Fruit fly (Drosophila melanogaster) whole organism, prepupa: ENCODE measurements around the gene CCKLR-17D3.
A peak's percentile ranks its signal among the peaks of the same experiment; 100 is the strongest.

ENCODE experiments used
- CG10631 ChIP-seq: fragments of 200-800 bp; sonication (Bioruptor generic); optimal IDR thresholded peaks from 2 replicates; lab custom pipeline; 2016; ENCODE audit warnings: missing biosample characterization, missing genetic modification characterization
- CG11294 ChIP-seq: fragments of 200-800 bp; sonication (Bioruptor generic); IDR thresholded peaks from 2 replicates; pipeline ENCODE4 v1.3.6; 2022; ENCODE audit warnings: missing biosample characterization, missing genetic modification characterization
- CG11762 ChIP-seq: fragments of 200-800 bp; sonication (Bioruptor generic); optimal IDR thresholded peaks from 3 replicates; lab custom pipeline; 2016; ENCODE audit warnings: missing biosample characterization, missing genetic modification characterization; ENCODE audit not compliant: insufficient read depth
- CG11902 ChIP-seq: fragments of 200-800 bp; sonication (Bioruptor generic); optimal IDR thresholded peaks from 3 replicates; lab custom pipeline; 2016; ENCODE audit warnings: missing biosample characterization, missing genetic modification characterization
- CG1621 ChIP-seq: fragments of 200-800 bp; sonication (Bioruptor generic); optimal IDR thresholded peaks from 3 replicates; lab custom pipeline; 2018; ENCODE audit warnings: missing biosample characterization, mild to moderate bottlenecking, missing genetic modification characterization
- CG31627 ChIP-seq: fragments of 200-800 bp; sonication (Bioruptor generic); optimal IDR thresholded peaks from 3 replicates; lab custom pipeline; 2016; ENCODE audit warnings: missing biosample characterization, missing genetic modification characterization
- CG32006 ChIP-seq: fragments of 200-800 bp; sonication (Bioruptor generic); optimal IDR thresholded peaks from 3 replicates; lab custom pipeline; 2017; ENCODE audit warnings: missing biosample characterization, mild to moderate bottlenecking, missing genetic modification characterization
- CG34406 ChIP-seq: fragments of 200-800 bp; sonication (Bioruptor generic); optimal IDR thresholded peaks from 3 replicates; lab custom pipeline; 2016; ENCODE audit warnings: missing biosample characterization, missing genetic modification characterization
- CG3919 ChIP-seq: fragments of 200-800 bp; sonication (Bioruptor generic); optimal IDR thresholded peaks from 3 replicates; lab custom pipeline; 2016; ENCODE audit warnings: missing biosample characterization, missing genetic modification characterization
- CG4318 ChIP-seq: fragments of 200-800 bp; sonication (Bioruptor generic); optimal IDR thresholded peaks from 3 replicates; lab custom pipeline; 2017; ENCODE audit warnings: missing biosample characterization, mild to moderate bottlenecking, missing genetic modification characterization
- CG6163 ChIP-seq: fragments of 200-800 bp; sonication (Bioruptor generic); IDR thresholded peaks from 3 replicates; pipeline ENCODE4 v1.3.6; 2022; ENCODE audit warnings: missing biosample characterization, missing genetic modification characterization
- CG6276 ChIP-seq: fragments of 200-800 bp; sonication (Bioruptor generic); optimal IDR thresholded peaks from 2 replicates; lab custom pipeline; 2017; ENCODE audit warnings: missing biosample characterization, mild to moderate bottlenecking, missing genetic modification characterization
- CG6792 ChIP-seq: fragments of 200-800 bp; sonication (Bioruptor generic); optimal IDR thresholded peaks from 3 replicates; lab custom pipeline; 2016; ENCODE audit warnings: missing biosample characterization, missing genetic modification characterization
- CG6808 ChIP-seq: fragments of 200-800 bp; sonication (Bioruptor generic); optimal IDR thresholded peaks from 3 replicates; lab custom pipeline; 2017; ENCODE audit warnings: missing biosample characterization, missing genetic modification characterization, mild to moderate bottlenecking, moderate library complexity, missing genetic modification reagents
- CG8119 ChIP-seq: fragments of 200-800 bp; sonication (Bioruptor generic); IDR thresholded peaks from 3 replicates; pipeline ENCODE4 v1.3.6; 2022; ENCODE audit warnings: missing biosample characterization, missing genetic modification characterization
- CG8319 ChIP-seq: fragments of 200-800 bp; sonication (Bioruptor generic); optimal IDR thresholded peaks from 3 replicates; lab custom pipeline; 2016; ENCODE audit warnings: missing biosample characterization, missing genetic modification characterization
- CG8632 ChIP-seq: fragments of 200-800 bp; sonication (Bioruptor generic); optimal IDR thresholded peaks from 3 replicates; lab custom pipeline; 2016; ENCODE audit warnings: missing biosample characterization, missing genetic modification characterization
- CG9139 ChIP-seq: fragments of 200-800 bp; sonication (Bioruptor generic); optimal IDR thresholded peaks from 3 replicates; lab custom pipeline; 2017; ENCODE audit warnings: missing biosample characterization, mild to moderate bottlenecking, missing genetic modification characterization
- Eip75B ChIP-seq: fragments of 200-800 bp; sonication (Bioruptor generic); optimal IDR thresholded peaks from 3 replicates; lab custom pipeline; 2016; ENCODE audit warnings: missing biosample characterization, missing genetic modification characterization
- Eip78C ChIP-seq: fragments of 200-800 bp; sonication (Bioruptor generic); peaks from one replicate; lab custom pipeline; 2016; ENCODE audit warnings: missing biosample characterization, missing genetic modification characterization
- Eip93F ChIP-seq: fragments of 200-800 bp; sonication (Bioruptor generic); optimal IDR thresholded peaks from 2 replicates; lab custom pipeline; 2016; ENCODE audit warnings: missing biosample characterization, mild to moderate bottlenecking, missing genetic modification characterization
- Ets96B ChIP-seq: fragments of 200-800 bp; optimal IDR thresholded peaks from 2 replicates; lab custom pipeline; 2019; ENCODE audit warnings: missing biosample characterization, mild to moderate bottlenecking, missing genetic modification characterization, moderate library complexity
- Gug ChIP-seq: fragments of 200-800 bp; sonication (Bioruptor generic); IDR thresholded peaks from 2 replicates; pipeline ENCODE4 v1.3.6; 2022; ENCODE audit warnings: missing biosample characterization, missing genetic modification characterization
- Hr38 ChIP-seq: sonication (Bioruptor generic); optimal IDR thresholded peaks from 2 replicates; lab custom pipeline; 2016; ENCODE audit warnings: missing biosample characterization, missing genetic modification characterization
- Hr39 ChIP-seq: fragments of 200-800 bp; sonication (Bioruptor generic); optimal IDR thresholded peaks from 2 replicates; lab custom pipeline; 2016; ENCODE audit warnings: missing biosample characterization, missing genetic modification characterization
- Lpt ChIP-seq: fragments of 200-800 bp; sonication (Bioruptor generic); optimal IDR thresholded peaks from 3 replicates; lab custom pipeline; 2016; ENCODE audit warnings: missing biosample characterization, missing genetic modification characterization
- OdsH ChIP-seq: fragments of 200-800 bp; sonication (Bioruptor generic); optimal IDR thresholded peaks from 3 replicates; lab custom pipeline; 2016; ENCODE audit warnings: missing biosample characterization, missing genetic modification characterization
- Smox ChIP-seq: fragments of 200-800 bp; sonication (Bioruptor generic); optimal IDR thresholded peaks from 3 replicates; lab custom pipeline; 2016; ENCODE audit warnings: missing biosample characterization, missing genetic modification characterization
- Sox102F ChIP-seq: fragments of 200-800 bp; sonication (Bioruptor generic); optimal IDR thresholded peaks from 2 replicates; lab custom pipeline; 2016; ENCODE audit warnings: missing biosample characterization, mild to moderate bottlenecking, missing genetic modification characterization
- achi ChIP-seq: fragments of 200-800 bp; sonication (Bioruptor generic); optimal IDR thresholded peaks from 3 replicates; lab custom pipeline; 2016; ENCODE audit warnings: missing biosample characterization, missing genetic modification characterization
- acj6 ChIP-seq: fragments of 200-800 bp; sonication (Bioruptor generic); optimal IDR thresholded peaks from 3 replicates; lab custom pipeline; 2016; ENCODE audit warnings: missing biosample characterization, missing genetic modification characterization
- cyc ChIP-seq: fragments of 200-800 bp; sonication (Bioruptor generic); optimal IDR thresholded peaks from 3 replicates; lab custom pipeline; 2016; ENCODE audit warnings: missing biosample characterization, missing genetic modification characterization
- dac ChIP-seq: fragments of 200-800 bp; sonication (Bioruptor generic); optimal IDR thresholded peaks from 2 replicates; lab custom pipeline; 2017; ENCODE audit warnings: missing biosample characterization, mild to moderate bottlenecking, missing genetic modification characterization
- fd59A ChIP-seq: fragments of 200-800 bp; sonication (Bioruptor generic); optimal IDR thresholded peaks from 2 replicates; lab custom pipeline; 2017; ENCODE audit warnings: missing biosample characterization, mild to moderate bottlenecking, missing genetic modification characterization, missing genetic modification reagents
- fd85E ChIP-seq: fragments of 200-800 bp; sonication (Bioruptor generic); optimal IDR thresholded peaks from 3 replicates; lab custom pipeline; 2016; ENCODE audit warnings: missing biosample characterization, missing genetic modification characterization
- fkh ChIP-seq: fragments of 200-800 bp; sonication (Bioruptor generic); optimal IDR thresholded peaks from 3 replicates; lab custom pipeline; 2017; ENCODE audit warnings: missing biosample characterization, mild to moderate bottlenecking, missing genetic modification characterization, moderate library complexity
- lz ChIP-seq: fragments of 200-800 bp; sonication (Bioruptor generic); optimal IDR thresholded peaks from 3 replicates; lab custom pipeline; 2016; ENCODE audit warnings: missing biosample characterization, missing genetic modification characterization
- net ChIP-seq: fragments of 200-800 bp; sonication (Bioruptor generic); optimal IDR thresholded peaks from 3 replicates; lab custom pipeline; 2016; ENCODE audit warnings: missing biosample characterization, missing genetic modification characterization
- pdm3 ChIP-seq: fragments of 200-800 bp; sonication (Bioruptor generic); optimal IDR thresholded peaks from 3 replicates; lab custom pipeline; 2016; ENCODE audit warnings: missing biosample characterization, missing genetic modification characterization
- salr ChIP-seq, 2 experiments: fragments of 200-800 bp; sonication (Bioruptor generic); optimal IDR thresholded peaks; 3 replicates each; lab custom pipeline; 2016 to 2018; ENCODE audit warnings: missing biosample characterization in 2 of 2, missing genetic modification characterization in 2 of 2, mild to moderate bottlenecking in 1 of 2
- spab ChIP-seq: fragments of 200-800 bp; sonication (Bioruptor generic); optimal IDR thresholded peaks from 2 replicates; lab custom pipeline; 2017; ENCODE audit warnings: missing biosample characterization, mild to moderate bottlenecking, missing genetic modification characterization, missing genetic modification reagents
- ss ChIP-seq, 2 experiments: fragments of 200-800 bp; sonication (Bioruptor generic); optimal IDR thresholded peaks; 2 replicates in 1 of 2; 3 replicates in 1 of 2; lab custom pipeline; 2017 to 2018; ENCODE audit warnings: mild to moderate bottlenecking in 2 of 2, missing biosample characterization in 2 of 2, missing genetic modification characterization in 2 of 2, moderate library complexity in 1 of 2
- svp ChIP-seq: fragments of 200-800 bp; sonication (Bioruptor generic); peaks from one replicate; lab custom pipeline; 2016; ENCODE audit warnings: missing biosample characterization, missing genetic modification characterization
- vri ChIP-seq: fragments of 200-800 bp; sonication (Bioruptor generic); optimal IDR thresholded peaks from 3 replicates; lab custom pipeline; 2016; ENCODE audit warnings: missing biosample characterization, mild to moderate bottlenecking, missing genetic modification characterization

The CCKLR-17D3 gene

dm6 chrX:18806365-18806764 lies 32.5 kb upstream of the CCKLR-17D3 start, which contains the start of gene CG7058:
Gene CG7058, plus strand, starts transcription at chrX:18806694.
- TF ChIP-seq lz (GFP tag; lab: Kevin White, UChicago), result no peak
- TF ChIP-seq fd59A, result no peak
- no peak for TF ChIP-seq cyc (GFP tag; lab: Kevin White, UChicago)
- TF ChIP-seq achi (GFP tag; lab: Kevin White, UChicago), result no peak
- TF ChIP-seq CG8119 (GFP tag; lab: Robert Waterston, UW), result no peak
- TF ChIP-seq Eip93F, result no peak
- no peak for TF ChIP-seq dac (GFP tag; lab: Kevin White, UChicago)
- TF ChIP-seq CG10631, result no peak
- no peak for TF ChIP-seq CG6163 (GFP tag; lab: Robert Waterston, UW)
- TF ChIP-seq spab (GFP tag; lab: Kevin White, UChicago), result no peak
- TF ChIP-seq CG32006 (GFP tag; lab: Kevin White, UChicago), result no peak
- no peak for TF ChIP-seq fd85E (GFP tag; lab: Kevin White, UChicago)
- no peak for TF ChIP-seq CG3919 (GFP tag; lab: Kevin White, UChicago)
- TF ChIP-seq Hr38, result no peak
- TF ChIP-seq Eip78C (GFP tag; lab: Kevin White, UChicago), result no peak
- TF ChIP-seq CG31627 (GFP tag; lab: Kevin White, UChicago), result no peak
- no peak for TF ChIP-seq svp

dm6 chrX:18805036-18805435 lies 31.2 kb upstream of the CCKLR-17D3 start:
- TF ChIP-seq CG10631, result no peak

- no peak for TF ChIP-seq svp
- peak in 1 of 2 experiments; percentile 39 for TF ChIP-seq ss (GFP tag; optimal IDR thresholded peaks at IDR 0.05; lab: Kevin White, UChicago)
Observed at dm6 chrX:18801293-18801692, 27.5 kb upstream of the CCKLR-17D3 start.

dm6 chrX:18800167-18800566 lies 26.3 kb upstream of the CCKLR-17D3 start:
- no peak for TF ChIP-seq CG4318
- no peak for TF ChIP-seq CG11902 (GFP tag; lab: Kevin White, UChicago)
- TF ChIP-seq Sox102F, result no peak
- TF ChIP-seq CG34406 (GFP tag; lab: Kevin White, UChicago), result no peak
- TF ChIP-seq CG8319, result no peak
- peak; percentile 30; the same call in 1 of the 3 replicates for TF ChIP-seq CG6163 (GFP tag; lab: Robert Waterston, UW)
- TF ChIP-seq cyc (GFP tag; lab: Kevin White, UChicago), result no peak
- TF ChIP-seq Ets96B (tag; lab: Kevin White, UChicago), result peak; percentile 49
- TF ChIP-seq CG6276 (GFP tag; lab: Kevin White, UChicago), result peak; percentile 34
- TF ChIP-seq CG31627 (GFP tag; lab: Kevin White, UChicago), result no peak
- peak; percentile 51 for TF ChIP-seq Eip75B
- no peak for TF ChIP-seq Hr38
- no peak for TF ChIP-seq vri (GFP tag; lab: Kevin White, UChicago)
- peak; percentile 28 for TF ChIP-seq acj6
- no peak for TF ChIP-seq svp
- no peak for TF ChIP-seq fd85E (GFP tag; lab: Kevin White, UChicago)
- TF ChIP-seq CG9139 (GFP tag; lab: Kevin White, UChicago), result no peak
- TF ChIP-seq Lpt (GFP tag; lab: Kevin White, UChicago), result peak; percentile 36
- peak; percentile 37 for TF ChIP-seq pdm3 (GFP tag; lab: Kevin White, UChicago)
- TF ChIP-seq OdsH (GFP tag; lab: Kevin White, UChicago), result no peak
- TF ChIP-seq CG32006 (GFP tag; lab: Kevin White, UChicago), result peak; percentile 60
- no peak for TF ChIP-seq CG11762 (GFP tag; lab: Kevin White, UChicago)
- TF ChIP-seq CG1621 (tag; lab: Kevin White, UChicago), result peak; percentile 11
- no peak for TF ChIP-seq fkh (GFP tag; lab: Kevin White, UChicago)
- no peak for TF ChIP-seq CG8632
- TF ChIP-seq lz (GFP tag; lab: Kevin White, UChicago), result no peak
- TF ChIP-seq ss (GFP tag; optimal IDR thresholded peaks at IDR 0.05; lab: Kevin White, UChicago), result no peak
- TF ChIP-seq CG6808, result peak; percentile 46
- TF ChIP-seq salr (GFP tag; optimal IDR thresholded peaks at IDR 0.05; lab: Kevin White, UChicago), result peak; percentile 17 to 52
- 0 out of 2 replicates have a peak, but pooled peaks have one; percentile 21 for TF ChIP-seq Gug (GFP tag; lab: Robert Waterston, UW)
- no peak for TF ChIP-seq CG6792 (GFP tag; lab: Kevin White, UChicago)
- peak; percentile 20 for TF ChIP-seq net (GFP tag; lab: Kevin White, UChicago)
- TF ChIP-seq Eip78C (GFP tag; lab: Kevin White, UChicago), result peak; percentile 76
- no peak for TF ChIP-seq Hr39 (GFP tag; lab: Kevin White, UChicago)
- no peak for TF ChIP-seq dac (GFP tag; lab: Kevin White, UChicago)
- peak; percentile 49 for TF ChIP-seq CG3919 (GFP tag; lab: Kevin White, UChicago)
- no peak for TF ChIP-seq CG11294 (GFP tag; lab: Robert Waterston, UW)
- no peak for TF ChIP-seq Smox (GFP tag; lab: Kevin White, UChicago)
- TF ChIP-seq achi (GFP tag; lab: Kevin White, UChicago), result peak; percentile 51
- TF ChIP-seq CG8119 (GFP tag; lab: Robert Waterston, UW), result peak; percentile 65
